Fruit fly (Drosophila melanogaster): ENCODE data around the gene Grip91.

DNA sequence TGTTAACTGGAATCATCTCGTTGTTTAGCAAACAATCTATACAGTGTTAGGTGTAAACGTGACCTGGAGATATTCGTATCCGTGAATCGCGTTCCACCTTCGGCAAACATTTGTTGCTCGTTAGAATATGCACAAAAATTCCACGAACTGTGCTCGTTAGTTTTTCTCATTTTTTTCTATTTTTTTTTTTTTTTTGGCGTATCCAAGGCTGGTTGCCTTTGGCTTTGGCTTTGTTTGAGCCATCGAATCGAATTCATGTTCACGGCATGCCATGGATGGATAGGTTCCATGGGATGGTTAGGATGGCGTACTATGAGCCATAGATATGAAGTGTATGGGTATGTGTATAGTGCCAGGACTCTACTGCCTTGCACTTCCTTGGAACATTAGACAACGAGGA lies 44.8 kb downstream of the Grip91 start:
- TF ChIP-seq Dll (optimal IDR thresholded peaks at IDR 0.05) (no peak), psq (optimal IDR thresholded peaks at IDR 0.05) (no peak), usp (GFP tag; optimal IDR thresholded peaks at IDR 0.05) (no peak), pan (optimal IDR thresholded peaks at IDR 0.05) (no peak), CG8478 (optimal IDR thresholded peaks at IDR 0.05) (no peak), EcR (GFP tag; optimal IDR thresholded peaks at IDR 0.05) (no peak)

Data from whole organism.